Worm (Caenorhabditis elegans): Measurements from ENCODE around the gene mtre-1.

mtre-1 gene

ce11 chrII:8071012-8071625, 20.7 kb upstream of the mtre-1 start:
- TF ChIP-seq sma-9 (GFP tag; optimal IDR thresholded peaks at IDR 0.05) (peak; percentile 53), sma-9 (tag; optimal IDR thresholded peaks at IDR 0.05) (no peak), ama-1 (optimal IDR thresholded peaks at IDR 0.05) (no peak), mab-5 (tag; optimal IDR thresholded peaks at IDR 0.05) (no peak), mbf-1 (tag; optimal IDR thresholded peaks at IDR 0.05) (no peak), lin-11 (tag; optimal IDR thresholded peaks at IDR 0.05) (no peak), blmp-1 (tag; optimal IDR thresholded peaks at IDR 0.05; ENCODE audit: insufficient read depth) (peak; percentile 52), dmd-4 (tag; optimal IDR thresholded peaks at IDR 0.05) (no peak), sma-3 (GFP tag; optimal IDR thresholded peaks at IDR 0.05) (peak; percentile 46), fos-1 (tag; optimal IDR thresholded peaks at IDR 0.05) (peak; percentile 36), crh-2 (tag; optimal IDR thresholded peaks at IDR 0.05) (peak; percentile 33), nhr-21 (tag; optimal IDR thresholded peaks at IDR 0.05) (peak; percentile 30)

- TF ChIP-seq nhr-129 (tag; optimal IDR thresholded peaks at IDR 0.05) (no peak), nhr-23 (tag; optimal IDR thresholded peaks at IDR 0.05) (no peak)
These were observed 15.6 kb upstream of the mtre-1 start, which contains the start of gene pdha-1 for ce11 chrII:8065985-8066384. Gene pdha-1, plus strand, starts transcription at chrII:8066285.

DNA sequence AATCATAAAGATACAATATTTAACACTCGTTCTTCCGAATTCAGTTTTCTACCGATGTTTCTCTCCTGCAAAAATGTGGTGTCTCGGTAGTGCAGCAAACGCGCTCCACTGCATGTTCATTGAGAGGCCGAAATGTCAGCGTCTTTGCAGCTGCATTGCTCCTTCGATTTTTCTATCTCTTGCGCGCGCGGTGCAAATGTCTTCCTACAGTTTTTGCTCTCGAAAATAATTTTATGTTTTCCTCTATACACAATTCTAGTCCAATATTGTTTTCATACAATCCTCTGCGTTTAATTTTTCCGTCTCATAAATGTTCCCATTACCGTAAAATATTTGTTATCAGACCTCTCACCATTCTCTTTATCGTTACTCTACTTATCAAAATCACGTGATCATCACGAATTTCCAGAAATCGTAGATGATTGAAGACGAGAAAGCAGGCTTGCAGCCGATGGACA, 12.0 kb upstream of the mtre-1 start, which contains the start of gene ufd-2:
Gene ufd-2, plus strand, starts transcription at position 408 of the 458 bp plus-strand sequence.
- TF ChIP-seq mab-5 (tag; optimal IDR thresholded peaks at IDR 0.05), result no peak
- peak; percentile 72 for TF ChIP-seq F13H6.1 (tag; optimal IDR thresholded peaks at IDR 0.05)
- TF ChIP-seq fos-1 (tag; optimal IDR thresholded peaks at IDR 0.05), result peak; percentile 60
- TF ChIP-seq zag-1 (tag; optimal IDR thresholded peaks at IDR 0.05), result peak; percentile 23
- TF ChIP-seq snpc-4 (tag; optimal IDR thresholded peaks at IDR 0.05), result peak; percentile 41
- TF ChIP-seq crh-2 (tag; optimal IDR thresholded peaks at IDR 0.05), result peak; percentile 75
- TF ChIP-seq dmd-4 (tag; optimal IDR thresholded peaks at IDR 0.05), result no peak
- no peak for TF ChIP-seq ztf-1 (GFP tag; conservative IDR thresholded peaks at IDR 0.05)
- peak; percentile 25 for TF ChIP-seq nhr-21 (tag; optimal IDR thresholded peaks at IDR 0.05)
- TF ChIP-seq mdl-1 (tag; optimal IDR thresholded peaks at IDR 0.05), result no peak
- peak; percentile 70 for TF ChIP-seq lin-13 (GFP tag; optimal IDR thresholded peaks at IDR 0.05)
- TF ChIP-seq ceh-16 (tag; optimal IDR thresholded peaks at IDR 0.05), result no peak
- peak; percentile 21 for TF ChIP-seq Y55F3AM.14 (GFP tag; optimal IDR thresholded peaks at IDR 0.05)
- TF ChIP-seq nhr-10 (tag; optimal IDR thresholded peaks at IDR 0.05), result no peak
- no peak for TF ChIP-seq ZK546.5 (tag; optimal IDR thresholded peaks at IDR 0.05)
- no peak for TF ChIP-seq blmp-1 (tag; optimal IDR thresholded peaks at IDR 0.05; ENCODE audit: insufficient read depth)
- TF ChIP-seq skn-1 (tag; optimal IDR thresholded peaks at IDR 0.05), result no peak
- peak; percentile 53 for TF ChIP-seq lin-11 (tag; optimal IDR thresholded peaks at IDR 0.05)
- peak; percentile 87 for TF ChIP-seq nhr-129 (tag; optimal IDR thresholded peaks at IDR 0.05)
- TF ChIP-seq lsy-2 (tag; optimal IDR thresholded peaks at IDR 0.05), result peak; percentile 28 to 85
- TF ChIP-seq C34F6.9 (tag; optimal IDR thresholded peaks at IDR 0.05), result peak; percentile 89
- TF ChIP-seq sma-3 (GFP tag; optimal IDR thresholded peaks at IDR 0.05), result peak; percentile 64
- peak; percentile 52 for TF ChIP-seq sma-9 (GFP tag; optimal IDR thresholded peaks at IDR 0.05)
- TF ChIP-seq sma-9 (tag; optimal IDR thresholded peaks at IDR 0.05), result no peak
- TF ChIP-seq nhr-6 (tag; optimal IDR thresholded peaks at IDR 0.05), result peak; percentile 4
- no peak for TF ChIP-seq nhr-11 (tag; optimal IDR thresholded peaks at IDR 0.05)
- peak; percentile 79 for TF ChIP-seq unc-55 (GFP tag; optimal IDR thresholded peaks at IDR 0.05)

DNA sequence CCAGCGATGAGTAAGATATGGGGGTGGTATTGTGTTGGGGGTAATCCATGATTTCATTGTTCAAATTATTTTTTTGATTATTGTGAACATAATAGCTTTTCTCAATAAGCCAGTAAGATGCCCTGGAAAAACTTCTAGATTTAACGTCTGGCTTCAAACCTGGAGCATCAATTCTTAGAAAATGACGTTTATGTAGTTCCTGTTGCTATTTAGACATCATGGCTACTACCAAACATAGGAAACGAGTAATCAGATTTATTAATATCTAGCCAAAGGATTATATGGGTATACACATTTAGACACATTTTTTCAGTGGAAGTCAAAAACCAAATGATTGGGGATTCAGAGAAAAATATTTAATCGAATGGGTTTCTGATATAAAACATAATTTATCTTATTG, 9.2 kb upstream of the mtre-1 start:
- TF ChIP-seq nhr-21 (tag; optimal IDR thresholded peaks at IDR 0.05) (peak; percentile 24), ztf-11 (tag; optimal IDR thresholded peaks at IDR 0.05) (no peak), sma-9 (GFP tag; optimal IDR thresholded peaks at IDR 0.05) (peak; percentile 18), sma-9 (tag; optimal IDR thresholded peaks at IDR 0.05) (no peak)

- no peak for TF ChIP-seq mbf-1 (tag; optimal IDR thresholded peaks at IDR 0.05)
- TF ChIP-seq gmeb-1 (tag; optimal IDR thresholded peaks at IDR 0.05), result no peak
These were observed 8.4 kb upstream of the mtre-1 start, which contains the start of gene T05H10.8 for ce11 chrII:8058769-8059168. Gene T05H10.8, plus strand, starts transcription at chrII:8059069.

All from whole organism, L2 larva.